Comparison of ENCODE assay signal across 5 fruit fly cellular contexts in the genomic region with DNA sequence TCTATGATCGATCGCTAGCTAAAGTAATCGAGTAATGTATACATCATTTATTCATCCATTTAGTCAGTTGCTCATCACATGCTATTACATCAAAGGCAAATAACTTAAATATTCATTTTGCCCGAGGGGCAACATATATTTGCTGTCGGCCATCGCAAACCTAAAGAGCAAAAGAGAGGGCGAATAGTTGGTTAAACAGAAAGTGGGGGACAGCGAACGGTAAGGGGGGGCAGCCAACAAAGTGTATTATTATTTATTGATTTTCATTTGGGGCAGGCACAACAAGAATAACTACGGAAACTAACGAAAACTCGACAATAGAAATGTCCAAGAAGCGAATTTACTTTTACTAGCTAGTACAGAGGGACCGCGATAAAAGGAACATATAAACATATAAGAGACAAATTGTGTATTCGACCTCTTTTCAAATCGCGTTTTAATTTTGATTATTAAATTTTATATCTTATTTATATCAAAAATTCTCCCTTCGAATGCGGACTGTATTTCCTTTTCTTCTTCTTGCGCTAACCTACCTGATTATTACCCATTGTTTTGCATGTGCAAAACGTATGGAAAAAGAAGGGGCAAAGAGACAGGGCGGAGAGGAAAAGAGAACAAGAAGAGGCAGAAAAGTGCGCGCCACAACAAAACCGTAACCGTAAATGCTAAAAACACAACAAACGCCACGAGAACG.
TF ChIP-seq lines count a peak whose summit lies in the region.

No protein-coding gene starts in this region.

- no peak for TF ChIP-seq CTCF in whole organism, embryonic (GFP tag; optimal IDR thresholded peaks at IDR 0.05; lab: Kevin White, UChicago)

TF ChIP-seq in whole organism, adult, 20 proteins besides CTCF, POLR2A, EP300 and RAD21 (continues in another document):
- peak; percentile 34 for TF ChIP-seq CG1620 (GFP tag; optimal IDR thresholded peaks at IDR 0.05; lab: Kevin White, UChicago)
- TF ChIP-seq Mnt (GFP tag; optimal IDR thresholded peaks at IDR 0.05; lab: Kevin White, UChicago): peak; percentile 67
- TF ChIP-seq toe (GFP tag; optimal IDR thresholded peaks at IDR 0.05; lab: Kevin White, UChicago): no peak
- no peak for TF ChIP-seq ovo (GFP tag; optimal IDR thresholded peaks at IDR 0.05; lab: Kevin White, UChicago)
- TF ChIP-seq CG14711 (tag; optimal IDR thresholded peaks at IDR 0.05; lab: Kevin White, UChicago): peak; percentile 78
- TF ChIP-seq cnc (optimal IDR thresholded peaks at IDR 0.05; lab: Kevin White, UChicago): no peak
- TF ChIP-seq bab1 (GFP tag; optimal IDR thresholded peaks at IDR 0.05; lab: Kevin White, UChicago): peak; percentile 91
- peak; percentile 58 for TF ChIP-seq pad (GFP tag; optimal IDR thresholded peaks at IDR 0.05; lab: Kevin White, UChicago)
- TF ChIP-seq CG11617 (GFP tag; optimal IDR thresholded peaks at IDR 0.05; lab: Kevin White, UChicago): no peak
- peak; percentile 29 for TF ChIP-seq CG12768 (GFP tag; optimal IDR thresholded peaks at IDR 0.05; lab: Kevin White, UChicago)
- TF ChIP-seq CG7101 (tag; optimal IDR thresholded peaks at IDR 0.05; lab: Kevin White, UChicago): peak; percentile 81
- TF ChIP-seq CG5204 (GFP tag; optimal IDR thresholded peaks at IDR 0.05; lab: Kevin White, UChicago): no peak
- TF ChIP-seq CG33017 (tag; optimal IDR thresholded peaks at IDR 0.05; lab: Kevin White, UChicago): no peak
- TF ChIP-seq Crg-1 (GFP tag; optimal IDR thresholded peaks at IDR 0.05; lab: Kevin White, UChicago): peak; percentile 77
- peak; percentile 27 for TF ChIP-seq CG7045 (GFP tag; optimal IDR thresholded peaks at IDR 0.05; lab: Kevin White, UChicago)
- TF ChIP-seq kay (GFP tag; lab: Kevin White, UChicago; ENCODE audit: borderline replicate concordance): no peak
- TF ChIP-seq Clk (GFP tag; optimal IDR thresholded peaks at IDR 0.05; lab: Kevin White, UChicago): no peak

TF ChIP-seq in whole organism, embryonic, 481 proteins besides CTCF, POLR2A, EP300 and RAD21 (continues in another document):
- TF ChIP-seq H15 (GFP tag; IDR thresholded peaks at IDR 0.05; lab: Robert Waterston, UW) (no peak), BtbVII (GFP tag; optimal IDR thresholded peaks at IDR 0.05; lab: Kevin White, UChicago) (no peak), Scr (GFP tag; IDR thresholded peaks at IDR 0.05; lab: Robert Waterston, UW; ENCODE audit: partially characterized antibody) (no peak), Stat92E (GFP tag; optimal IDR thresholded peaks at IDR 0.05; lab: Kevin White, UChicago) (no peak), CrebB (tag; optimal IDR thresholded peaks at IDR 0.05; lab: Kevin White, UChicago) (no peak), MBD-R2 (GFP tag; IDR thresholded peaks at IDR 0.05; lab: Robert Waterston, UW) (peak; percentile 44), Six4 (GFP tag; optimal IDR thresholded peaks at IDR 0.05; lab: Kevin White, UChicago) (no peak), Ptx1 (GFP tag; IDR thresholded peaks at IDR 0.05; lab: Robert Waterston, UW) (peak; percentile 57), rib (GFP tag; IDR thresholded peaks at IDR 0.05; lab: Robert Waterston, UW) (no peak), Dref (GFP tag; IDR thresholded peaks at IDR 0.05; lab: Robert Waterston, UW) (no peak), tx (GFP tag; optimal IDR thresholded peaks at IDR 0.05; lab: Kevin White, UChicago) (no peak), CG14014 (GFP tag; IDR thresholded peaks at IDR 0.05; lab: Robert Waterston, UW) (peak; percentile 71), CG2712 (tag; optimal IDR thresholded peaks at IDR 0.05; lab: Kevin White, UChicago) (no peak), fd102C (GFP tag; optimal IDR thresholded peaks at IDR 0.05; lab: Kevin White, UChicago) (no peak), CG6791 (GFP tag; IDR thresholded peaks at IDR 0.05; lab: Robert Waterston, UW; ENCODE audit: partially characterized antibody) (no peak), CG30403 (GFP tag; optimal IDR thresholded peaks at IDR 0.05; lab: Kevin White, UChicago) (no peak), cas (GFP tag; IDR thresholded peaks at IDR 0.05; lab: Robert Waterston, UW) (no peak), CG11093 (GFP tag; IDR thresholded peaks at IDR 0.05; lab: Robert Waterston, UW) (no peak)

TF ChIP-seq in whole organism, prepupa, 60 proteins besides CTCF, POLR2A, EP300 and RAD21:
- no peak for TF ChIP-seq lz (GFP tag; optimal IDR thresholded peaks at IDR 0.05; lab: Kevin White, UChicago)
- peak; percentile 37 for TF ChIP-seq CG34406 (GFP tag; optimal IDR thresholded peaks at IDR 0.05; lab: Kevin White, UChicago)
- TF ChIP-seq CG1621 (tag; optimal IDR thresholded peaks at IDR 0.05; lab: Kevin White, UChicago): no peak
- peak; percentile 24; the same call in 1 of the 2 replicates for TF ChIP-seq Gug (GFP tag; IDR thresholded peaks at IDR 0.05; lab: Robert Waterston, UW)
- peak; percentile 34 for TF ChIP-seq Sox15 (GFP tag; optimal IDR thresholded peaks at IDR 0.05; lab: Kevin White, UChicago)
- peak; percentile 48 for TF ChIP-seq CG11902 (GFP tag; optimal IDR thresholded peaks at IDR 0.05; lab: Kevin White, UChicago)
- TF ChIP-seq CG6163 (GFP tag; IDR thresholded peaks at IDR 0.05; lab: Robert Waterston, UW): peak; percentile 62; the same call in 2 of the 3 replicates
- TF ChIP-seq Eip93F (GFP tag; optimal IDR thresholded peaks at IDR 0.05; lab: Kevin White, UChicago): peak; percentile 12
- TF ChIP-seq Ets96B (tag; optimal IDR thresholded peaks at IDR 0.05; lab: Kevin White, UChicago): no peak
- TF ChIP-seq Eip78C (GFP tag; lab: Kevin White, UChicago): peak; percentile 49
- TF ChIP-seq OdsH (GFP tag; optimal IDR thresholded peaks at IDR 0.05; lab: Kevin White, UChicago): peak; percentile 31
- TF ChIP-seq CG11294 (GFP tag; IDR thresholded peaks at IDR 0.05; lab: Robert Waterston, UW): peak; percentile 60
- TF ChIP-seq achi (GFP tag; optimal IDR thresholded peaks at IDR 0.05; lab: Kevin White, UChicago): peak; percentile 6
- TF ChIP-seq CG8632 (GFP tag; optimal IDR thresholded peaks at IDR 0.05; lab: Kevin White, UChicago): peak; percentile 4
- TF ChIP-seq CG15336 (GFP tag; IDR thresholded peaks at IDR 0.05; lab: Robert Waterston, UW): peak; percentile 36
- no peak for TF ChIP-seq Hr39 (GFP tag; optimal IDR thresholded peaks at IDR 0.05; lab: Kevin White, UChicago)
- no peak for TF ChIP-seq salr (GFP tag; optimal IDR thresholded peaks at IDR 0.05; lab: Kevin White, UChicago)
TF ChIP-seq in whole organism, prepupa: peak in this region for 12.

TF ChIP-seq in whole organism, pupa, 21 proteins besides CTCF, POLR2A, EP300 and RAD21:
- TF ChIP-seq rn (GFP tag; IDR thresholded peaks at IDR 0.05; lab: Robert Waterston, UW) (no peak), Snoo (tag; optimal IDR thresholded peaks at IDR 0.05; lab: Kevin White, UChicago) (no peak), CG13204 (GFP tag; optimal IDR thresholded peaks at IDR 0.05; lab: Kevin White, UChicago) (no peak), CG15710 (tag; optimal IDR thresholded peaks at IDR 0.05; lab: Kevin White, UChicago) (no peak), Ets98B (GFP tag; IDR thresholded peaks at IDR 0.05; lab: Robert Waterston, UW) (peak; percentile 68), CG32121 (GFP tag; IDR thresholded peaks at IDR 0.05; lab: Robert Waterston, UW) (no peak), fd96Ca (GFP tag; IDR thresholded peaks at IDR 0.05; lab: Robert Waterston, UW) (no peak), Pif1B (GFP tag; optimal IDR thresholded peaks at IDR 0.05; lab: Kevin White, UChicago) (no peak), CG9948 (tag; optimal IDR thresholded peaks at IDR 0.05; lab: Kevin White, UChicago) (no peak), CG4496 (GFP tag; IDR thresholded peaks at IDR 0.05; lab: Robert Waterston, UW) (peak; percentile 67; the same call in 2 of the 3 replicates), gl (tag; optimal IDR thresholded peaks at IDR 0.05; lab: Kevin White, UChicago) (no peak), CG17806 (tag; optimal IDR thresholded peaks at IDR 0.05; lab: Kevin White, UChicago) (peak; percentile 5), CG10348 (GFP tag; IDR thresholded peaks at IDR 0.05; lab: Robert Waterston, UW) (no peak), CG8159 (tag; optimal IDR thresholded peaks at IDR 0.05; lab: Kevin White, UChicago) (no peak), CG12605 (GFP tag; IDR thresholded peaks at IDR 0.05; lab: Robert Waterston, UW) (peak; percentile 12; the same call in 1 of the 2 replicates), CG14655 (GFP tag; optimal IDR thresholded peaks at IDR 0.05; lab: Kevin White, UChicago) (no peak)
TF ChIP-seq in whole organism, pupa: peak in this region for 4.

TF ChIP-seq in whole organism, wandering third instar larva, 38 proteins besides CTCF, POLR2A, EP300 and RAD21:
- no peak for TF ChIP-seq rgr (GFP tag; optimal IDR thresholded peaks at IDR 0.05; lab: Kevin White, UChicago)
- TF ChIP-seq foxo (GFP tag; optimal IDR thresholded peaks at IDR 0.05; lab: Kevin White, UChicago): peak in 1 of 2 experiments; percentile 2
- TF ChIP-seq tai (GFP tag; optimal IDR thresholded peaks at IDR 0.05; lab: Kevin White, UChicago): no peak
- TF ChIP-seq HLH106 (tag; optimal IDR thresholded peaks at IDR 0.05; lab: Kevin White, UChicago): peak; percentile 52
TF ChIP-seq in whole organism, wandering third instar larva: peak in this region for 2.
